Fruit fly (Drosophila melanogaster) whole organism, adult: ENCODE results near the gene CG34175.

ENCODE experiments used
- CG11617 ChIP-seq: fragments of 200-800 bp; sonication (Bioruptor generic); optimal IDR thresholded peaks from 2 replicates; lab custom pipeline; 2017; ENCODE audit warnings: mild to moderate bottlenecking, missing biosample characterization, missing genetic modification reagents, missing genetic modification characterization
- CG12768 ChIP-seq: fragments of 200-800 bp; sonication (Bioruptor generic); optimal IDR thresholded peaks from 2 replicates; lab custom pipeline; 2017; ENCODE audit warnings: missing biosample characterization, missing genetic modification characterization, mild to moderate bottlenecking, moderate library complexity, missing genetic modification reagents
- CG14711 ChIP-seq: fragments of 200-800 bp; sonication (Bioruptor generic); optimal IDR thresholded peaks from 2 replicates; lab custom pipeline; 2018; ENCODE audit warnings: missing biosample characterization, mild to moderate bottlenecking, missing genetic modification characterization, moderate library complexity
- CG1620 ChIP-seq: fragments of 200-800 bp; sonication (Bioruptor generic); optimal IDR thresholded peaks from 2 replicates; lab custom pipeline; 2016; ENCODE audit warnings: missing biosample characterization, missing genetic modification characterization
- CG33017 ChIP-seq: fragments of 200-800 bp; sonication (Bioruptor generic); optimal IDR thresholded peaks from 2 replicates; lab custom pipeline; 2018; ENCODE audit warnings: missing biosample characterization, mild to moderate bottlenecking, missing genetic modification characterization, moderate library complexity
- CG5204 ChIP-seq: fragments of 200-800 bp; sonication (Bioruptor generic); optimal IDR thresholded peaks from 2 replicates; lab custom pipeline; 2016; ENCODE audit warnings: missing biosample characterization, missing genetic modification characterization
- CG7045 ChIP-seq: fragments of 200-800 bp; sonication (Bioruptor generic); optimal IDR thresholded peaks from 2 replicates; lab custom pipeline; 2017; ENCODE audit warnings: missing biosample characterization, mild to moderate bottlenecking, missing genetic modification characterization
- CG7101 ChIP-seq: fragments of 200-800 bp; sonication (Bioruptor generic); optimal IDR thresholded peaks from 2 replicates; lab custom pipeline; 2018; ENCODE audit warnings: missing biosample characterization, mild to moderate bottlenecking, missing genetic modification characterization, moderate library complexity
- Clk ChIP-seq: fragments of 200-800 bp; sonication (Bioruptor generic); optimal IDR thresholded peaks from 2 replicates; lab custom pipeline; 2017; ENCODE audit warnings: missing biosample characterization, missing genetic modification characterization
- Crg-1 ChIP-seq: fragments of 200-800 bp; sonication (Bioruptor generic); optimal IDR thresholded peaks from 2 replicates; lab custom pipeline; 2016; ENCODE audit warnings: missing biosample characterization, missing genetic modification characterization
- Hr96 ChIP-seq: fragments of 200-800 bp; sonication (Bioruptor generic); optimal IDR thresholded peaks from 2 replicates; lab custom pipeline; 2016; ENCODE audit warnings: missing biosample characterization, missing genetic modification characterization
- Mnt ChIP-seq: fragments of 200-800 bp; sonication (Bioruptor generic); optimal IDR thresholded peaks from 2 replicates; lab custom pipeline; 2016; ENCODE audit warnings: missing biosample characterization, mild to moderate bottlenecking, missing genetic modification characterization
- bab1 ChIP-seq: fragments of 200-800 bp; sonication (Bioruptor generic); optimal IDR thresholded peaks from 3 replicates; lab custom pipeline; 2019; ENCODE audit warnings: missing biosample characterization, mild to moderate bottlenecking, missing genetic modification characterization, moderate library complexity
- cic ChIP-seq: fragments of 200-800 bp; sonication (Bioruptor generic); optimal IDR thresholded peaks from 2 replicates; lab custom pipeline; 2017; ENCODE audit warnings: missing biosample characterization, mild to moderate bottlenecking, missing genetic modification characterization, moderate library complexity
- cnc ChIP-seq, 2 experiments: fragments of >200 bp; optimal IDR thresholded peaks; 2 replicates each; lab custom pipeline; 2017
- kay ChIP-seq: fragments of 200-800 bp; sonication (Bioruptor generic); peaks from one replicate; lab custom pipeline; 2016; ENCODE audit warnings: missing biosample characterization, missing genetic modification characterization, borderline replicate concordance
- ovo ChIP-seq: fragments of 200-800 bp; sonication (Bioruptor generic); optimal IDR thresholded peaks from 2 replicates; lab custom pipeline; 2016; ENCODE audit warnings: missing biosample characterization, missing genetic modification characterization
- pad ChIP-seq: fragments of 200-800 bp; sonication (Bioruptor generic); optimal IDR thresholded peaks from 3 replicates; lab custom pipeline; 2017; ENCODE audit warnings: missing biosample characterization, missing genetic modification characterization, mild to moderate bottlenecking, moderate library complexity, missing genetic modification reagents
- tj ChIP-seq: fragments of 200-800 bp; sonication (Bioruptor generic); optimal IDR thresholded peaks from 3 replicates; lab custom pipeline; 2017; ENCODE audit warnings: missing biosample characterization, mild to moderate bottlenecking, missing genetic modification characterization, moderate library complexity
- toe ChIP-seq: fragments of 200-800 bp; sonication (Bioruptor generic); optimal IDR thresholded peaks from 2 replicates; lab custom pipeline; 2016; ENCODE audit warnings: missing biosample characterization, missing genetic modification characterization

The CG34175 gene

DNA sequence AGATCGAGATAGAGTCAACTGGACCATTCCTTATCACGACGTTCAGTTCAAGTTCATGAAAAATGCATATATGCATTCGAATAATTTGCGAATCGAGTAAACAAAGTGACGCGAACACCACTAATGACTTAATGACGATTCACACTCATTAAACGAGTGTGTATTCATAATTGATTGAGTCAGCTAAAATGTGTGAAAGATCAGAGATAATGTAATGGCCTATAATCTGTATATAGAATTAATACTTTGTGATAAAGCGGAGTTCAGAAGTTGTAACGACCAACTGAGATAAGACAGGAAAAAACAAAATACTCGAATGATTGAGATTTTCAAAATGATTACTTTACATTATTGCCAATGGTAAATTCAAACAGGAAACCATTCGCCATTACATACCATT is 28.0 kb upstream of the CG34175 start:
- peak; percentile 49 for TF ChIP-seq tj (GFP tag; lab: Kevin White, UChicago)
- TF ChIP-seq kay (GFP tag; lab: Kevin White, UChicago), result peak; percentile 73
- no peak for TF ChIP-seq cnc (optimal IDR thresholded peaks at IDR 0.05; lab: Kevin White, UChicago)

dm6 chr2L:3370920-3371319 is 26.9 kb upstream of the CG34175 start:
- TF ChIP-seq Hr96 (no peak), kay (GFP tag; lab: Kevin White, UChicago) (peak; percentile 80), CG14711 (tag; lab: Kevin White, UChicago) (no peak), ovo (no peak), tj (GFP tag; lab: Kevin White, UChicago) (peak; percentile 92), Mnt (GFP tag; lab: Kevin White, UChicago) (no peak), cnc (optimal IDR thresholded peaks at IDR 0.05; lab: Kevin White, UChicago) (no peak), pad (GFP tag; lab: Kevin White, UChicago) (no peak), CG7101 (no peak), CG12768 (GFP tag; lab: Kevin White, UChicago) (no peak), CG33017 (tag; lab: Kevin White, UChicago) (no peak)

dm6 chr2L:3371340-3371739 is 26.5 kb upstream of the CG34175 start:
- no peak for TF ChIP-seq kay (GFP tag; lab: Kevin White, UChicago)
- TF ChIP-seq toe, result no peak
- peak; percentile 35 for TF ChIP-seq CG12768 (GFP tag; lab: Kevin White, UChicago)
- TF ChIP-seq CG33017 (tag; lab: Kevin White, UChicago), result peak; percentile 24
- no peak for TF ChIP-seq CG5204 (GFP tag; lab: Kevin White, UChicago)
- peak; percentile 48 for TF ChIP-seq Mnt (GFP tag; lab: Kevin White, UChicago)
- peak; percentile 49 for TF ChIP-seq cic
- no peak for TF ChIP-seq CG7101
- TF ChIP-seq CG11617 (GFP tag; lab: Kevin White, UChicago), result peak; percentile 24
- peak; percentile 11 for TF ChIP-seq CG7045 (GFP tag; lab: Kevin White, UChicago)
- no peak for TF ChIP-seq CG14711 (tag; lab: Kevin White, UChicago)
- TF ChIP-seq cnc (optimal IDR thresholded peaks at IDR 0.05; lab: Kevin White, UChicago), result no peak
- TF ChIP-seq pad (GFP tag; lab: Kevin White, UChicago), result no peak
- TF ChIP-seq tj (GFP tag; lab: Kevin White, UChicago), result peak; percentile 45
- TF ChIP-seq Crg-1 (GFP tag; lab: Kevin White, UChicago), result no peak

dm6 chr2L:3371776-3372383 is 25.9 kb upstream of the CG34175 start:
- TF ChIP-seq kay (GFP tag; lab: Kevin White, UChicago) (peak; percentile 25), CG14711 (tag; lab: Kevin White, UChicago) (no peak), CG7045 (GFP tag; lab: Kevin White, UChicago) (no peak)

dm6 chr2L:3372483-3372929 is 25.3 kb upstream of the CG34175 start:
- peak; percentile 35 for TF ChIP-seq CG1620
- no peak for TF ChIP-seq CG5204 (GFP tag; lab: Kevin White, UChicago)
- TF ChIP-seq Clk (GFP tag; lab: Kevin White, UChicago), result peak; percentile 2
- no peak for TF ChIP-seq Mnt (GFP tag; lab: Kevin White, UChicago)
- TF ChIP-seq Crg-1 (GFP tag; lab: Kevin White, UChicago), result no peak
- TF ChIP-seq Hr96, result no peak
- TF ChIP-seq CG33017 (tag; lab: Kevin White, UChicago), result no peak
- TF ChIP-seq bab1 (GFP tag; lab: Kevin White, UChicago), result peak; percentile 18
- no peak for TF ChIP-seq ovo
- TF ChIP-seq pad (GFP tag; lab: Kevin White, UChicago), result no peak
- no peak for TF ChIP-seq cic
- peak; percentile 23 for TF ChIP-seq CG11617 (GFP tag; lab: Kevin White, UChicago)
- peak; percentile 13 for TF ChIP-seq CG14711 (tag; lab: Kevin White, UChicago)
- no peak for TF ChIP-seq toe
- TF ChIP-seq kay (GFP tag; lab: Kevin White, UChicago), result no peak
- peak; percentile 1 for TF ChIP-seq tj (GFP tag; lab: Kevin White, UChicago)
- TF ChIP-seq cnc (optimal IDR thresholded peaks at IDR 0.05; lab: Kevin White, UChicago), result no peak
- TF ChIP-seq CG7101, result peak; percentile 37
- TF ChIP-seq CG7045 (GFP tag; lab: Kevin White, UChicago), result no peak
- TF ChIP-seq CG12768 (GFP tag; lab: Kevin White, UChicago), result no peak

DNA sequence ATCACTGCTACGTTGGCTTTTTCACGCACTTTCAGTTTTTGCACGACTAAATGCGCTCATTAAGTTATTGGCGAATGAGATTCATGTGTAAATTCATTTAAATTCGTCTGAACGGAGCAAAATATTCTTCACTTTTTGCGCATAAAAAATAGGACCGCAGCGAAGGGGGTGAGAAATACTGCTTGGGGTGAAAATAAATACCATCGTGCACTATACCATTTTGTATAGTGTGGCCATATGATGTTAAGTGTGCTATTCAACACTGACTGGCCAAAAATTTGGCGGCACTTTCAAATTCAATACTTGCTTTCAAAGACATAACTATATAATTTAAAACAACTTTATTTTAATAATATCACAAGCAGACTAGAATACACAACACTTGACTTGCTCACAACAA is 24.6 kb upstream of the CG34175 start, which contains the start of gene GramD1B:
Gene GramD1B, minus strand, starts transcription at position 131 of the 400 bp plus-strand sequence.
- peak; percentile 26 for TF ChIP-seq CG1620
- TF ChIP-seq CG14711 (tag; lab: Kevin White, UChicago), result peak; percentile 50
- TF ChIP-seq CG5204 (GFP tag; lab: Kevin White, UChicago), result no peak
- TF ChIP-seq Crg-1 (GFP tag; lab: Kevin White, UChicago), result peak; percentile 54
- TF ChIP-seq CG33017 (tag; lab: Kevin White, UChicago), result no peak
- TF ChIP-seq bab1 (GFP tag; lab: Kevin White, UChicago), result peak; percentile 51
- peak; percentile 57 for TF ChIP-seq kay (GFP tag; lab: Kevin White, UChicago)
- TF ChIP-seq CG11617 (GFP tag; lab: Kevin White, UChicago), result no peak
- TF ChIP-seq CG7045 (GFP tag; lab: Kevin White, UChicago), result no peak
- peak; percentile 23 for TF ChIP-seq CG12768 (GFP tag; lab: Kevin White, UChicago)
- TF ChIP-seq ovo, result peak; percentile 17
- TF ChIP-seq tj (GFP tag; lab: Kevin White, UChicago), result no peak
- peak; percentile 34 for TF ChIP-seq Mnt (GFP tag; lab: Kevin White, UChicago)
- TF ChIP-seq CG7101, result peak; percentile 57
- TF ChIP-seq pad (GFP tag; lab: Kevin White, UChicago), result peak; percentile 43
- no peak for TF ChIP-seq cic
